Fruit fly (Drosophila melanogaster) whole organism, wandering third instar larva: ENCODE results near the gene mRpL35.

ENCODE experiments used
- Abd-B ChIP-seq: fragments of >200 bp; optimal IDR thresholded peaks from 2 replicates; lab custom pipeline; 2017; ENCODE audit warnings: missing biosample characterization, missing genetic modification characterization
- HLH106 ChIP-seq: fragments of 200-800 bp; optimal IDR thresholded peaks from 3 replicates; lab custom pipeline; 2019; ENCODE audit warnings: missing biosample characterization, mild to moderate bottlenecking, missing genetic modification characterization, moderate library complexity
- Hr78 ChIP-seq: fragments of >200 bp; optimal IDR thresholded peaks from 2 replicates; lab custom pipeline; 2017; ENCODE audit warnings: missing biosample characterization, missing genetic modification characterization
- Hr83 ChIP-seq: fragments of 200-300 bp; sonication (Bioruptor generic); optimal IDR thresholded peaks from 2 replicates; lab custom pipeline; 2016; ENCODE audit warnings: missing biosample characterization, mild to moderate bottlenecking, missing genetic modification characterization, moderate library complexity; ENCODE audit not compliant: poor library complexity, severe bottlenecking
- br ChIP-seq: fragments of 200-800 bp; sonication (Bioruptor generic); optimal IDR thresholded peaks from 2 replicates; lab custom pipeline; 2016; ENCODE audit warnings: missing biosample characterization, missing genetic modification characterization
- brk ChIP-seq: fragments of 200-800 bp; sonication (Bioruptor generic); optimal IDR thresholded peaks from 2 replicates; lab custom pipeline; 2016; ENCODE audit warnings: missing biosample characterization, mild to moderate bottlenecking, missing genetic modification characterization
- ey ChIP-seq: fragments of 200-800 bp; sonication (Bioruptor generic); optimal IDR thresholded peaks from 2 replicates; lab custom pipeline; 2016; ENCODE audit warnings: missing biosample characterization, missing genetic modification characterization
- foxo ChIP-seq, 2 experiments: fragments of 200-800 bp; sonication (Bioruptor generic); optimal IDR thresholded peaks; 2 replicates in 1 of 2; 3 replicates in 1 of 2; lab custom pipeline; 2016 to 2017; ENCODE audit warnings: missing biosample characterization in 2 of 2, missing genetic modification characterization in 2 of 2
- h ChIP-seq: fragments of 200-800 bp; sonication (Bioruptor generic); optimal IDR thresholded peaks from 3 replicates; lab custom pipeline; 2016; ENCODE audit warnings: missing biosample characterization, mild to moderate bottlenecking, missing genetic modification characterization
- jim ChIP-seq: fragments of 175-275, 200-325 bp; sonication (Bioruptor generic); optimal IDR thresholded peaks from 2 replicates; lab custom pipeline; 2016; ENCODE audit warnings: missing biosample characterization, mild to moderate bottlenecking, missing genetic modification characterization
- psq ChIP-seq: fragments of 200-800 bp; sonication (Bioruptor generic); optimal IDR thresholded peaks from 3 replicates; lab custom pipeline; 2017; ENCODE audit warnings: missing biosample characterization, mild to moderate bottlenecking, missing genetic modification characterization, moderate library complexity
- sv ChIP-seq: fragments of 200-800 bp; sonication (Bioruptor generic); optimal IDR thresholded peaks from 3 replicates; lab custom pipeline; 2016; ENCODE audit warnings: missing biosample characterization, missing genetic modification characterization
- woc ChIP-seq: sonication (Bioruptor generic); optimal IDR thresholded peaks from 2 replicates; lab custom pipeline; 2016; ENCODE audit warnings: missing biosample characterization, mild to moderate bottlenecking, missing genetic modification characterization

- TF ChIP-seq woc (GFP tag; lab: Kevin White, UChicago): no peak
- TF ChIP-seq HLH106 (tag; lab: Kevin White, UChicago): no peak
- no peak for TF ChIP-seq sv (GFP tag; lab: Kevin White, UChicago)
- TF ChIP-seq psq (GFP tag; lab: Kevin White, UChicago): no peak
- TF ChIP-seq Abd-B (GFP tag; lab: Kevin White, UChicago): no peak
- TF ChIP-seq h (GFP tag; lab: Kevin White, UChicago): no peak
- no peak for TF ChIP-seq br
- TF ChIP-seq ey (GFP tag; lab: Kevin White, UChicago): no peak
- no peak for TF ChIP-seq Hr83 (GFP tag; lab: Kevin White, UChicago)
- TF ChIP-seq Hr78: no peak
- no peak for TF ChIP-seq brk
- TF ChIP-seq foxo (GFP tag; optimal IDR thresholded peaks at IDR 0.05; lab: Kevin White, UChicago): no peak
- TF ChIP-seq jim: no peak
Measured at dm6 chr3R:22022623-22023022, 704 bp upstream of the mRpL35 start.
